Worm (Caenorhabditis elegans): ENCODE data around the gene Y69A2AR.31.

The Y69A2AR.31 gene

DNA sequence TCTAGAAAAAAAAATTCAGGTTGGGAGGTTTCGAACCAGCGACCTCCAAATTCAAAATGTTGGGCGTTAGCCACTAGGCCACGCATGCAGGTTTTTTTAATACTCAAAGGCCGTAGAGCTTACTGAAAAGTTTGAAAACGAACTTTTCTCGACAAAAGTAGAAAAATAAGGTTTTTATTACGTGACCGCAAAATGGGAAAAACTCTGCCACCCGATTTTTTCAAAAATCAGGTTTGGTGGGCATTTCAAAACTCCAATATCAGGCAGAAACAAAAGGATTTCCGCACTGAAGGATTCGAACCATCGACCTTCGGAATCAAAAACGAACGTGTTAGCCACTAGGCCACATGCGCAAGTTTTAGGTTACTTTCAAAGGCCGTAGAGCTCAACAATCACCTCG is 5.1 kb downstream of the Y69A2AR.31 start (continued):
- TF ChIP-seq nhr-48 (tag; optimal IDR thresholded peaks at IDR 0.05) (no peak), nhr-42 (GFP tag; IDR thresholded peaks at IDR 0.05) (no peak), mes-2 (tag; optimal IDR thresholded peaks at IDR 0.05; ENCODE audit: poor library complexity, severe bottlenecking) (peak; percentile 9), ceh-44 (GFP tag; IDR thresholded peaks at IDR 0.05) (no peak), Y48G9A.11 (GFP tag; IDR thresholded peaks at IDR 0.05) (peak; percentile 73), nhr-41 (GFP tag; IDR thresholded peaks at IDR 0.05) (no peak), dmd-8 (GFP tag; IDR thresholded peaks at IDR 0.05) (peak; percentile 41; the same call in 1 of the 2 replicates), hlh-11 (tag; optimal IDR thresholded peaks at IDR 0.05) (no peak), lsy-2 (tag; optimal IDR thresholded peaks at IDR 0.05) (no peak), T26A8.4 (GFP tag; IDR thresholded peaks at IDR 0.05) (no peak), daf-12 (tag; optimal IDR thresholded peaks at IDR 0.05) (no peak), nhr-25 (tag; optimal IDR thresholded peaks at IDR 0.05; ENCODE audit: borderline replicate concordance, insufficient read depth) (no peak), lir-3 (tag; optimal IDR thresholded peaks at IDR 0.05) (no peak), ztf-7 (tag; optimal IDR thresholded peaks at IDR 0.05) (no peak), F37D6.2 (tag; optimal IDR thresholded peaks at IDR 0.05) (no peak), fos-1 (tag; optimal IDR thresholded peaks at IDR 0.05) (no peak), nhr-76 (tag; optimal IDR thresholded peaks at IDR 0.05) (no peak), php-3 (GFP tag; IDR thresholded peaks at IDR 0.05) (no peak), ceh-32 (tag; optimal IDR thresholded peaks at IDR 0.05; ENCODE audit: poor library complexity) (no peak), Y5F2A.4 (GFP tag; optimal IDR thresholded peaks at IDR 0.05) (peak; percentile 37), spr-1 (tag; optimal IDR thresholded peaks at IDR 0.05) (peak; percentile 16), dmd-6 (GFP tag; IDR thresholded peaks at IDR 0.05) (no peak)

DNA sequence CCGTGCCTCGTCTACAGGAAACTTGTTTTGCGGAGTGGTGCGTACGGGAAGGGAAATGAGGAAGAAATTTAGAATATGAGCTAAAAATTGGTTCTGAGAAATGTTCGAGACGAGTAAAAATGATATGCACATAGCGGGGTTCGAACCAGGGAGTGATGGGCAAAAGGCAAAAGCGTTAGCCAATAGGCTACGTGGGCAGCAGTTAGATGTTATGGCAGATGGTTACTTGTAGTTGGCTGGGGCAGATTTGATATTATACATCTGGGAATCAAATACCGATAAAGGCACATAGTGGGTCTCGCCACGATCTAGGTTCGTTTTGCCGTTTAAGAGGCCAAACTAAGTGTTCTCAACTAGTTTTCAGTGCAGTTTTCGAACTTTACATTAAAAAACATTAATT is 6.5 kb downstream of the Y69A2AR.31 start:
- peak; percentile 96 for TF ChIP-seq aha-1 (tag)
- no peak for TF ChIP-seq ceh-82 (tag; optimal IDR thresholded peaks at IDR 0.05)
- peak; percentile 73 for TF ChIP-seq duxl-1 (tag; optimal IDR thresholded peaks at IDR 0.05; ENCODE audit: poor library complexity)
- TF ChIP-seq arid-1 (GFP tag; conservative IDR thresholded peaks at IDR 0.05): peak; percentile 65; the same call in 1 of the 2 replicates
- peak; percentile 88 for TF ChIP-seq dmd-8 (GFP tag; IDR thresholded peaks at IDR 0.05)
- peak; percentile 46; the same call in 1 of the 2 replicates for TF ChIP-seq lin-1 (GFP tag; IDR thresholded peaks at IDR 0.05)
- TF ChIP-seq unc-62 (GFP tag; optimal IDR thresholded peaks at IDR 0.05 in 1 of 2): no peak
- TF ChIP-seq unc-62 (tag; optimal IDR thresholded peaks at IDR 0.05): no peak
- no peak for TF ChIP-seq snpc-4 (tag; optimal IDR thresholded peaks at IDR 0.05)
- no peak for TF ChIP-seq hlh-11 (tag; optimal IDR thresholded peaks at IDR 0.05)
- TF ChIP-seq T26A8.4 (GFP tag; IDR thresholded peaks at IDR 0.05): 0 out of 2 replicates have a peak, but pooled peaks have one; percentile 12
- peak; percentile 80 for TF ChIP-seq daf-19 (GFP tag; conservative IDR thresholded peaks at IDR 0.05)
- peak; percentile 44; the same call in 1 of the 2 replicates for TF ChIP-seq hmg-1.1 (GFP tag; IDR thresholded peaks at IDR 0.05)
- peak; percentile 92 for TF ChIP-seq vab-7 (GFP tag; IDR thresholded peaks at IDR 0.05)
- no peak for TF ChIP-seq nhr-6 (tag; optimal IDR thresholded peaks at IDR 0.05)
- TF ChIP-seq nhr-10 (tag; optimal IDR thresholded peaks at IDR 0.05): no peak
- 0 out of 2 replicates have a peak, but pooled peaks have one; percentile 36 for TF ChIP-seq nhr-42 (GFP tag; IDR thresholded peaks at IDR 0.05)
- 0 out of 2 replicates have a peak, but pooled peaks have one; percentile 16 for TF ChIP-seq mxl-2 (GFP tag; conservative IDR thresholded peaks at IDR 0.05)
- peak; percentile 83 for TF ChIP-seq F26F4.8 (GFP tag; conservative IDR thresholded peaks at IDR 0.05)
- peak; percentile 63; the same call in 1 of the 2 replicates for TF ChIP-seq madf-9 (GFP tag; conservative IDR thresholded peaks at IDR 0.05)
- peak; percentile 82 for TF ChIP-seq Y48G9A.11 (GFP tag; IDR thresholded peaks at IDR 0.05)
- TF ChIP-seq lin-38 (GFP tag; IDR thresholded peaks at IDR 0.05): peak; percentile 80
- no peak for TF ChIP-seq lin-15B (tag; optimal IDR thresholded peaks at IDR 0.05)
- peak; percentile 27 for TF ChIP-seq Y5F2A.4 (GFP tag; optimal IDR thresholded peaks at IDR 0.05)
- peak; percentile 14 for TF ChIP-seq spr-3 (GFP tag; optimal IDR thresholded peaks at IDR 0.05)
- TF ChIP-seq pha-4 (GFP tag; IDR thresholded peaks at IDR 0.05): peak; percentile 78; the same call in 1 of the 2 replicates
- TF ChIP-seq pha-4 (tag; optimal IDR thresholded peaks at IDR 0.05): no peak
- TF ChIP-seq php-3 (GFP tag; IDR thresholded peaks at IDR 0.05): 0 out of 2 replicates have a peak, but pooled peaks have one; percentile 36
- no peak for TF ChIP-seq dmd-9 (GFP tag; IDR thresholded peaks at IDR 0.05)
- peak; percentile 67 for TF ChIP-seq mes-2 (tag; optimal IDR thresholded peaks at IDR 0.05; ENCODE audit: poor library complexity, severe bottlenecking)
- no peak for TF ChIP-seq zip-2 (tag; optimal IDR thresholded peaks at IDR 0.05)
- TF ChIP-seq gei-8 (GFP tag; optimal IDR thresholded peaks at IDR 0.05): peak; percentile 27
- peak in 1 of 2 experiments; percentile 64; a peak in 1 of 4 replicates for TF ChIP-seq madf-5 (GFP tag; IDR thresholded peaks at IDR 0.05)
- TF ChIP-seq ztf-7 (tag; optimal IDR thresholded peaks at IDR 0.05): no peak
- no peak for TF ChIP-seq F37D6.2 (tag; optimal IDR thresholded peaks at IDR 0.05)
- 0 out of 2 replicates have a peak, but pooled peaks have one; percentile 76 for TF ChIP-seq Y105C5A.15 (GFP tag; IDR thresholded peaks at IDR 0.05)

Measured in whole organism, L4 larva.